Fruit fly (Drosophila melanogaster) whole organism, embryonic: ENCODE results near the gene CG3347.
A peak's percentile ranks its signal among the peaks of the same experiment; 100 is the strongest.

Experiments used
- ATbp ChIP-seq: fragments of 200-800 bp; sonication (Bioruptor generic); optimal IDR thresholded peaks from 2 replicates; lab custom pipeline; 2017; ENCODE audit warnings: missing biosample characterization, mild to moderate bottlenecking, missing genetic modification characterization, missing genetic modification reagents
- Abd-B ChIP-seq: fragments of 200-800 bp; sonication (Bioruptor generic); optimal IDR thresholded peaks from 2 replicates; lab custom pipeline; 2018; ENCODE audit warnings: missing biosample characterization, mild to moderate bottlenecking, missing genetic modification characterization, moderate library complexity
- B-H2 ChIP-seq: fragments of 200-800 bp; sonication (Bioruptor generic); optimal IDR thresholded peaks from 2 replicates; lab custom pipeline; 2018; ENCODE audit warnings: missing biosample characterization, mild to moderate bottlenecking, missing genetic modification characterization
- CG10147 ChIP-seq: fragments of 200-800 bp; sonication (Bioruptor generic); optimal IDR thresholded peaks from 2 replicates; lab custom pipeline; 2019; ENCODE audit warnings: missing biosample characterization, mild to moderate bottlenecking, missing genetic modification characterization, moderate library complexity
- CG13424 ChIP-seq: fragments of 200-800 bp; sonication (Bioruptor generic); optimal IDR thresholded peaks from 2 replicates; lab custom pipeline; 2019; ENCODE audit warnings: missing biosample characterization, mild to moderate bottlenecking, missing genetic modification characterization, moderate library complexity
- CG15011 ChIP-seq: fragments of 200-800 bp; sonication (Bioruptor generic); optimal IDR thresholded peaks from 3 replicates; lab custom pipeline; 2018; ENCODE audit warnings: missing biosample characterization, mild to moderate bottlenecking, missing genetic modification characterization
- CG15269 ChIP-seq: fragments of 200-800 bp; sonication (Bioruptor generic); optimal IDR thresholded peaks from 2 replicates; lab custom pipeline; 2018; ENCODE audit warnings: missing biosample characterization, mild to moderate bottlenecking, missing genetic modification characterization, moderate library complexity
- CG15514 ChIP-seq: fragments of 200-800 bp; sonication (Bioruptor generic); optimal IDR thresholded peaks from 3 replicates; lab custom pipeline; 2017; ENCODE audit warnings: missing biosample characterization, missing genetic modification characterization, mild to moderate bottlenecking, moderate library complexity, missing genetic modification reagents
- CG1602 ChIP-seq: fragments of 200-800 bp; sonication (Bioruptor generic); optimal IDR thresholded peaks from 3 replicates; lab custom pipeline; 2016; ENCODE audit warnings: missing biosample characterization, missing genetic modification characterization
- CG16863 ChIP-seq: fragments of 200-800 bp; sonication (Bioruptor generic); optimal IDR thresholded peaks from 3 replicates; lab custom pipeline; 2016; ENCODE audit warnings: missing biosample characterization, missing genetic modification characterization
- CG2116 ChIP-seq: fragments of 200-800 bp; sonication (Bioruptor generic); optimal IDR thresholded peaks from 3 replicates; lab custom pipeline; 2018; ENCODE audit warnings: missing biosample characterization, mild to moderate bottlenecking, missing genetic modification characterization
- CG30403 ChIP-seq: fragments of 200-800 bp; sonication (Bioruptor generic); optimal IDR thresholded peaks from 3 replicates; lab custom pipeline; 2016; ENCODE audit warnings: missing biosample characterization, missing genetic modification characterization
- CG4707 ChIP-seq: fragments of 200-800 bp; sonication (Bioruptor generic); optimal IDR thresholded peaks from 2 replicates; lab custom pipeline; 2018; ENCODE audit warnings: missing biosample characterization, mild to moderate bottlenecking, missing genetic modification characterization, moderate library complexity
- CG4820 ChIP-seq: fragments of 200-800 bp; sonication (Bioruptor generic); optimal IDR thresholded peaks from 3 replicates; lab custom pipeline; 2016; ENCODE audit warnings: missing biosample characterization, missing genetic modification characterization
- CG5180 ChIP-seq: fragments of 200-800 bp; sonication (Bioruptor generic); optimal IDR thresholded peaks from 3 replicates; lab custom pipeline; 2017; ENCODE audit warnings: missing biosample characterization, missing genetic modification characterization, mild to moderate bottlenecking, moderate library complexity, missing genetic modification reagents
- CG6854 ChIP-seq: fragments of 200-800 bp; sonication (Bioruptor generic); optimal IDR thresholded peaks from 3 replicates; lab custom pipeline; 2017; ENCODE audit warnings: missing biosample characterization, mild to moderate bottlenecking, missing genetic modification characterization
- CG7271 ChIP-seq: fragments of 200-800 bp; sonication (Bioruptor generic); optimal IDR thresholded peaks from 2 replicates; lab custom pipeline; 2018; ENCODE audit warnings: missing biosample characterization, mild to moderate bottlenecking, missing genetic modification characterization, moderate library complexity
- CG8089 ChIP-seq: fragments of 200-800 bp; sonication (Bioruptor generic); optimal IDR thresholded peaks from 3 replicates; lab custom pipeline; 2016; ENCODE audit warnings: missing biosample characterization, missing genetic modification characterization
- CG8290 ChIP-seq, 3 experiments: fragments of 200-800 bp; sonication (Bioruptor generic); optimal IDR thresholded peaks; 2 replicates each; lab custom pipeline; 2016 to 2019; ENCODE audit warnings: missing biosample characterization in 3 of 3, missing genetic modification characterization in 3 of 3, mild to moderate bottlenecking in 2 of 3, moderate library complexity in 1 of 3
- CG8388 ChIP-seq: fragments of 200-800 bp; sonication (Bioruptor generic); optimal IDR thresholded peaks from 2 replicates; lab custom pipeline; 2019; ENCODE audit warnings: missing biosample characterization, mild to moderate bottlenecking, missing genetic modification characterization, moderate library complexity
- CG9215 ChIP-seq: fragments of 200-800 bp; sonication (Bioruptor generic); IDR thresholded peaks from 2 replicates; pipeline ENCODE4 v1.3.6; 2022; ENCODE audit warnings: missing biosample characterization, missing genetic modification characterization
- CG9727 ChIP-seq: fragments of 200-800 bp; sonication (Bioruptor generic); optimal IDR thresholded peaks from 3 replicates; lab custom pipeline; 2017; ENCODE audit warnings: missing biosample characterization, mild to moderate bottlenecking, missing genetic modification characterization
- Chrac-16 ChIP-seq: fragments of 200-800 bp; sonication (Bioruptor generic); optimal IDR thresholded peaks from 3 replicates; lab custom pipeline; 2016; ENCODE audit warnings: missing biosample characterization, missing genetic modification characterization
- CoRest ChIP-seq: fragments of 200-800 bp; sonication (Bioruptor generic); optimal IDR thresholded peaks from 3 replicates; lab custom pipeline; 2018; ENCODE audit warnings: missing biosample characterization, mild to moderate bottlenecking, missing genetic modification characterization, moderate library complexity
- Fer1 ChIP-seq: fragments of 200-800 bp; sonication (Bioruptor generic); optimal IDR thresholded peaks from 2 replicates; lab custom pipeline; 2017; ENCODE audit warnings: missing biosample characterization, mild to moderate bottlenecking, missing genetic modification characterization
- HLH54F ChIP-seq: fragments of 200-800 bp; sonication (Bioruptor generic); optimal IDR thresholded peaks from 3 replicates; lab custom pipeline; 2016; ENCODE audit warnings: missing biosample characterization, missing genetic modification characterization
- Hmr ChIP-seq: fragments of 200-800 bp; sonication (Bioruptor generic); optimal IDR thresholded peaks from 3 replicates; lab custom pipeline; 2017; ENCODE audit warnings: mild to moderate bottlenecking, missing biosample characterization, missing genetic modification reagents, missing genetic modification characterization
- Hr39 ChIP-seq: fragments of >200 bp; optimal IDR thresholded peaks from 2 replicates; lab custom pipeline; 2017
- Oli ChIP-seq: fragments of 200-800 bp; sonication (Bioruptor generic); optimal IDR thresholded peaks from 2 replicates; lab custom pipeline; 2018; ENCODE audit warnings: missing biosample characterization, mild to moderate bottlenecking, missing genetic modification characterization, moderate library complexity
- Optix ChIP-seq: fragments of 200-800 bp; sonication (Bioruptor generic); IDR thresholded peaks from 3 replicates; pipeline ENCODE4 v1.3.6; 2022; ENCODE audit warnings: missing biosample characterization, missing genetic modification characterization
- Sox100B ChIP-seq: fragments of 200-800 bp; sonication (Bioruptor generic); optimal IDR thresholded peaks from 3 replicates; lab custom pipeline; 2018; ENCODE audit warnings: missing biosample characterization, mild to moderate bottlenecking, missing genetic modification characterization
- Ssrp ChIP-seq: fragments of 200-800 bp; sonication (Bioruptor generic); optimal IDR thresholded peaks from 2 replicates; lab custom pipeline; 2018; ENCODE audit warnings: missing biosample characterization, mild to moderate bottlenecking, missing genetic modification characterization, moderate library complexity
- Stat92E ChIP-seq, 3 experiments: fragments of >200 bp in 2 of 3; fragments of 200-800 bp in 1 of 3; sonication (Bioruptor generic) in 1 of 3; optimal IDR thresholded peaks; 2 replicates each; lab custom pipeline; 2017 to 2019; ENCODE audit warnings: missing biosample characterization in 3 of 3, missing genetic modification characterization in 3 of 3, mild to moderate bottlenecking in 1 of 3, moderate library complexity in 1 of 3
- Xrp1 ChIP-seq: fragments of 200-800 bp; sonication (Bioruptor generic); IDR thresholded peaks from 2 replicates; pipeline ENCODE4 v1.3.6; 2022; ENCODE audit warnings: missing biosample characterization, missing genetic modification characterization
- al ChIP-seq: fragments of 200-800 bp; sonication (Bioruptor generic); IDR thresholded peaks from 2 replicates; pipeline ENCODE4 v1.3.6; 2022; ENCODE audit warnings: missing biosample characterization, missing genetic modification characterization
- caup ChIP-seq: fragments of 200-800 bp; sonication (Bioruptor generic); optimal IDR thresholded peaks from 3 replicates; lab custom pipeline; 2017; ENCODE audit warnings: missing biosample characterization, mild to moderate bottlenecking, missing genetic modification characterization, moderate library complexity; ENCODE audit not compliant: severe bottlenecking
- croc ChIP-seq: fragments of 200-800 bp; sonication (Bioruptor generic); conservative IDR thresholded peaks from 3 replicates; pipeline ENCODE4 v1.3.6; 2022; ENCODE audit warnings: missing biosample characterization, missing genetic modification characterization
- dmrt11E ChIP-seq: fragments of 200-800 bp; sonication (Bioruptor generic); optimal IDR thresholded peaks from 3 replicates; lab custom pipeline; 2018; ENCODE audit warnings: missing biosample characterization, mild to moderate bottlenecking, missing genetic modification characterization, moderate library complexity
- dysf ChIP-seq: fragments of 200-800 bp; sonication (Bioruptor generic); IDR thresholded peaks from 3 replicates; pipeline ENCODE4 v1.3.6; 2022; ENCODE audit warnings: missing biosample characterization, missing genetic modification characterization
- h ChIP-seq: fragments of >200 bp; optimal IDR thresholded peaks from 2 replicates; lab custom pipeline; 2017
- hth ChIP-seq: fragments of >200 bp; optimal IDR thresholded peaks from 2 replicates; lab custom pipeline; 2017; ENCODE audit warnings: inconsistent platforms
- jing ChIP-seq: fragments of 200-800 bp; sonication (Bioruptor generic); optimal IDR thresholded peaks from 2 replicates; lab custom pipeline; 2018; ENCODE audit warnings: missing biosample characterization, mild to moderate bottlenecking, missing genetic modification characterization
- klu ChIP-seq: fragments of 200-800 bp; sonication (Bioruptor generic); IDR thresholded peaks from 2 replicates; pipeline ENCODE4 v1.3.6; 2022; ENCODE audit warnings: missing biosample characterization, missing genetic modification characterization
- mirr ChIP-seq: fragments of 200-800 bp; sonication (Bioruptor generic); optimal IDR thresholded peaks from 3 replicates; lab custom pipeline; 2018; ENCODE audit warnings: missing biosample characterization, mild to moderate bottlenecking, missing genetic modification characterization
- pan ChIP-seq, 4 experiments: fragments of >200 bp in 3 of 4; fragments of 200-800 bp in 1 of 4; sonication (Bioruptor generic) in 1 of 4; optimal IDR thresholded peaks in 3 of 4; IDR thresholded peaks in 1 of 4; 2 replicates each; pipeline versions ENCODE4 v1.3.6 to Lab custom; 2017 to 2022; ENCODE audit warnings: missing biosample characterization in 2 of 4, missing genetic modification characterization in 2 of 4, mixed read lengths in 1 of 4
- pfk ChIP-seq: fragments of 200-800 bp; sonication (Bioruptor generic); optimal IDR thresholded peaks from 2 replicates; lab custom pipeline; 2018; ENCODE audit warnings: missing biosample characterization, mild to moderate bottlenecking, missing genetic modification characterization, moderate library complexity
- pzg ChIP-seq: fragments of 200-800 bp; sonication (Bioruptor generic); optimal IDR thresholded peaks from 3 replicates; lab custom pipeline; 2018; ENCODE audit warnings: missing biosample characterization, mild to moderate bottlenecking, missing genetic modification characterization, moderate library complexity
- sqz ChIP-seq: fragments of 200-800 bp; sonication (Bioruptor generic); optimal IDR thresholded peaks from 3 replicates; lab custom pipeline; 2018; ENCODE audit warnings: missing biosample characterization, mild to moderate bottlenecking, missing genetic modification characterization
- ssp ChIP-seq: fragments of 200-800 bp; sonication (Bioruptor generic); IDR thresholded peaks from 2 replicates; pipeline ENCODE4 v1.3.6; 2022; ENCODE audit warnings: missing biosample characterization, missing genetic modification characterization
- vvl ChIP-seq: fragments of 200-800 bp; sonication (Bioruptor generic); IDR thresholded peaks from 2 replicates; pipeline ENCODE4 v1.3.6; 2022; ENCODE audit warnings: missing biosample characterization, missing genetic modification characterization

The CG3347 gene

DNA sequence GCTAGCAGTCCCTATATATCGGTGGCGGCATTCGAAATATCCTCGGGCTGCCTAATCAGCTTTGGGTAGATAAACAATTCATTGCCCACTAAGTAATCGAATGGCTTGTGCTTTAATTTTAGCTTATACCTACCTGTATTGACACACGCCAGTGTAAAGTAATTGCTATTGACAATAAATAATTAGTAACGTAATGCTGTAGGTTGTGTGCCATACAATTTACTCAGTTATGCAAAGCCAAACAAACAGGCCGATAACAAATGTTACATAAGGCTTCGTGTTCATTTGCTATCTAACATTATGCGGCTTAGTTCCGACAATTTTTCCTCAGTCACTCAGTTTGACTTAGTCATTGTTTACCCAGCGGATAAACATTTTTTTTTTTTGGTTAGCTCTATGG is 40.5 kb upstream of the CG3347 start (continued):
- no peak for TF ChIP-seq Stat92E (GFP tag; optimal IDR thresholded peaks at IDR 0.05; lab: Kevin White, UChicago)
- TF ChIP-seq jing = no peak
- no peak for TF ChIP-seq hth (lab: Kevin White, UChicago)
- TF ChIP-seq h = no peak
- peak; percentile 9 for TF ChIP-seq pfk (GFP tag; lab: Kevin White, UChicago)
- no peak for TF ChIP-seq CG7271 (tag; lab: Kevin White, UChicago)
- peak; percentile 40 for TF ChIP-seq CG5180 (GFP tag; lab: Kevin White, UChicago)
- no peak for TF ChIP-seq HLH54F (GFP tag; lab: Kevin White, UChicago)
- no peak for TF ChIP-seq CG1602 (GFP tag; lab: Kevin White, UChicago)
- TF ChIP-seq Sox100B (GFP tag; lab: Kevin White, UChicago) = peak; percentile 24
- no peak for TF ChIP-seq CG8290 (GFP tag; optimal IDR thresholded peaks at IDR 0.05; lab: Kevin White, UChicago)
- peak in 1 of 2 experiments; percentile 50 for TF ChIP-seq CG8290 (tag; optimal IDR thresholded peaks at IDR 0.05; lab: Kevin White, UChicago)
- no peak for TF ChIP-seq CG2116
- TF ChIP-seq CG9727 (GFP tag; lab: Kevin White, UChicago) = no peak
- no peak for TF ChIP-seq vvl (GFP tag; lab: Robert Waterston, UW)
- TF ChIP-seq Hmr (GFP tag; lab: Kevin White, UChicago) = peak; percentile 20
- TF ChIP-seq al (GFP tag; lab: Robert Waterston, UW) = no peak
- TF ChIP-seq CG15514 (GFP tag; lab: Kevin White, UChicago) = peak; percentile 77
- no peak for TF ChIP-seq CG10147 (GFP tag; lab: Kevin White, UChicago)
- TF ChIP-seq caup (GFP tag; lab: Kevin White, UChicago) = no peak
- TF ChIP-seq CG8089 = no peak
- no peak for TF ChIP-seq pzg (GFP tag; lab: Kevin White, UChicago)
- no peak for TF ChIP-seq Optix (GFP tag; lab: Robert Waterston, UW)
- peak; percentile 76 for TF ChIP-seq Fer1 (GFP tag; lab: Kevin White, UChicago)
- peak; percentile 79 for TF ChIP-seq mirr (GFP tag; lab: Kevin White, UChicago)
- TF ChIP-seq CG15011 (GFP tag; lab: Kevin White, UChicago) = peak; percentile 17
- TF ChIP-seq CoRest (tag; lab: Kevin White, UChicago) = no peak
- TF ChIP-seq CG9215 (GFP tag; lab: Robert Waterston, UW) = no peak
- TF ChIP-seq CG4820 = no peak
- no peak for TF ChIP-seq Chrac-16 (GFP tag; lab: Kevin White, UChicago)
- no peak for TF ChIP-seq CG13424 (tag; lab: Kevin White, UChicago)
- TF ChIP-seq dysf = peak; percentile 24; the same call in 1 of the 3 replicates
- no peak for TF ChIP-seq CG8388 (GFP tag; lab: Kevin White, UChicago)
- no peak for TF ChIP-seq ssp (GFP tag; lab: Robert Waterston, UW)
- TF ChIP-seq Oli = no peak
- no peak for TF ChIP-seq klu (GFP tag; lab: Robert Waterston, UW)
- peak; percentile 33 for TF ChIP-seq CG6854 (GFP tag; lab: Kevin White, UChicago)
- TF ChIP-seq CG15269 = peak; percentile 11
- TF ChIP-seq sqz (GFP tag; lab: Kevin White, UChicago) = no peak
- TF ChIP-seq Ssrp (tag; lab: Kevin White, UChicago) = no peak
- TF ChIP-seq croc (GFP tag; lab: Robert Waterston, UW) = no peak
- no peak for TF ChIP-seq B-H2
- TF ChIP-seq CG30403 (GFP tag; lab: Kevin White, UChicago) = no peak
- no peak for TF ChIP-seq pan (optimal IDR thresholded peaks at IDR 0.05; lab: Kevin White, UChicago)
- TF ChIP-seq pan (GFP tag; optimal IDR thresholded peaks at IDR 0.05 in 1 of 2, IDR thresholded peaks at IDR 0.05 in 1 of 2) = peak in 1 of 2 experiments; percentile 46
- no peak for TF ChIP-seq Abd-B (GFP tag; lab: Kevin White, UChicago)
- TF ChIP-seq ATbp (GFP tag; lab: Kevin White, UChicago) = no peak
- no peak for TF ChIP-seq CG16863 (GFP tag; lab: Kevin White, UChicago)
- no peak for TF ChIP-seq Hr39
- no peak for TF ChIP-seq CG4707 (GFP tag; lab: Kevin White, UChicago)
- TF ChIP-seq dmrt11E (tag; lab: Kevin White, UChicago) = no peak
- TF ChIP-seq Xrp1 = no peak; the same call in 1 of the 2 replicates
